Worm (Caenorhabditis elegans) whole organism, midembryonic: Measurements from ENCODE around the gene F35F10.14.

Experiments
- T22C8.4 ChIP-seq: fragments of 200-800 bp; sonication (Bioruptor generic); IDR thresholded peaks from 2 replicates; pipeline ENCODE4 v1.3.6; 2022; ENCODE audit warnings: missing genetic modification characterization, missing compliant biosample characterization
- flt-1 ChIP-seq: fragments of 200-800 bp; sonication (Bioruptor generic); IDR thresholded peaks from 2 replicates; pipeline ENCODE4 v1.3.6; 2022; ENCODE audit warnings: missing genetic modification characterization, missing compliant biosample characterization
- med-1 ChIP-seq: sonication (generic microtip); optimal IDR thresholded peaks from 2 replicates; lab custom pipeline; 2017; ENCODE audit warnings: missing genetic modification characterization, mild to moderate bottlenecking, missing compliant biosample characterization, antibody characterized with exemption, missing genetic modification reagents; ENCODE audit not compliant: insufficient read depth
- ref-1 ChIP-seq: fragments of 200-800 bp; sonication (Bioruptor generic); conservative IDR thresholded peaks from 2 replicates; pipeline ENCODE4 v1.3.6; 2022; ENCODE audit warnings: missing genetic modification reagents, missing genetic modification characterization, missing compliant biosample characterization
- tab-1 ChIP-seq: fragments of 200-800 bp; sonication (Bioruptor generic); IDR thresholded peaks from 2 replicates; pipeline ENCODE4 v1.3.6; 2022; ENCODE audit warnings: missing genetic modification characterization, missing compliant biosample characterization
- ztf-23 ChIP-seq: fragments of 200-800 bp; sonication (Bioruptor generic); IDR thresholded peaks from 2 replicates; pipeline ENCODE4 v1.3.6; 2022; ENCODE audit warnings: missing genetic modification reagents, missing genetic modification characterization, missing compliant biosample characterization

- TF ChIP-seq T22C8.4 (no peak), ztf-23 (GFP tag; lab: Robert Waterston, UW) (no peak), ref-1 (no peak), flt-1 (GFP tag; lab: Robert Waterston, UW) (no peak), tab-1 (GFP tag; lab: Robert Waterston, UW) (no peak), med-1 (no peak)
These were observed 32.6 kb downstream of the F35F10.14 start, which contains the start of gene F35F10.7 for ce11 chrV:3287330-3287729.
